Fruit fly (Drosophila melanogaster): ENCODE results near the gene CG42583.

Gene CG42583

dm6 chrX:20158491-20158890, 18.9 kb downstream of the CG42583 start:
- TF ChIP-seq Hr4 (GFP tag; optimal IDR thresholded peaks at IDR 0.05) = no peak
- TF ChIP-seq Ets96B (tag; optimal IDR thresholded peaks at IDR 0.05) = no peak
- TF ChIP-seq Lpt (GFP tag; optimal IDR thresholded peaks at IDR 0.05) = no peak

DNA sequence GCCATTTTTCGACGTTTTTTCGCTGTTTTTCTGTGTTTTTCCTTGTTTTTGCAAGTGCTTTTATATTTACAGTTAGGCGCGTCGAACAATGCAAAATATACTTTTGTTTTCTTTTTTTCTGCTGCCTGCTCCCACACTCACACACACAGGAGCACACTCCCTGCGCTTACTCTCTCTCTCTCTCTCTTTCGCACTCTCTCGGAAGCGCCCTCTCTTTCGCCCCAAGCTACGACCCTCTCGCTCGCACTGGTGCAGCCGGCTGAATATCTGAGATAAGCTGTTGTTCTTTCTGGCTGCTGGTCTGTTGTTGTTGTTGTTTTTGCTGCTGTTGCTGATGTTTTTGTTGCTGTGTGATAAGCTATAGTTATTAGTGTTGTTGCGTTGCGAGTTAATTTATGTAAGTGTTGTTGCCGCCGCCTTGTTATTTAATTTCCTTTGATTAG, 19.4 kb downstream of the CG42583 start:
- TF ChIP-seq acj6 (GFP tag; optimal IDR thresholded peaks at IDR 0.05) (no peak), spab (GFP tag; optimal IDR thresholded peaks at IDR 0.05) (no peak), CG11762 (GFP tag; optimal IDR thresholded peaks at IDR 0.05; ENCODE audit: insufficient read depth) (no peak), CG8319 (GFP tag; optimal IDR thresholded peaks at IDR 0.05) (no peak), Eip93F (GFP tag; optimal IDR thresholded peaks at IDR 0.05) (no peak), OdsH (GFP tag; optimal IDR thresholded peaks at IDR 0.05) (no peak), dsx (GFP tag; optimal IDR thresholded peaks at IDR 0.05; ENCODE audit: poor library complexity, severe bottlenecking) (peak; percentile 40), Hr4 (GFP tag; optimal IDR thresholded peaks at IDR 0.05) (no peak), CG6854 (GFP tag; optimal IDR thresholded peaks at IDR 0.05) (no peak), Met (GFP tag; optimal IDR thresholded peaks at IDR 0.05) (no peak), Blimp-1 (GFP tag; optimal IDR thresholded peaks at IDR 0.05) (peak; percentile 16), Gug (GFP tag; IDR thresholded peaks at IDR 0.05) (peak; percentile 39), Sox102F (GFP tag; optimal IDR thresholded peaks at IDR 0.05) (no peak), Sox15 (GFP tag; optimal IDR thresholded peaks at IDR 0.05) (no peak), net (GFP tag; optimal IDR thresholded peaks at IDR 0.05) (peak; percentile 26), Smox (GFP tag; optimal IDR thresholded peaks at IDR 0.05) (no peak), CG4318 (GFP tag; optimal IDR thresholded peaks at IDR 0.05) (no peak), CG3032 (tag; optimal IDR thresholded peaks at IDR 0.05) (peak; percentile 7), CG6808 (GFP tag; optimal IDR thresholded peaks at IDR 0.05) (peak; percentile 18), CG34406 (GFP tag; optimal IDR thresholded peaks at IDR 0.05) (peak; percentile 19), Hr39 (GFP tag; optimal IDR thresholded peaks at IDR 0.05) (no peak), Lpt (GFP tag; optimal IDR thresholded peaks at IDR 0.05) (peak; percentile 15), svp (GFP tag) (no peak), topi (GFP tag; optimal IDR thresholded peaks at IDR 0.05) (peak; percentile 46), dac (GFP tag; optimal IDR thresholded peaks at IDR 0.05) (peak; percentile 34), fkh (GFP tag; optimal IDR thresholded peaks at IDR 0.05) (peak; percentile 28), ss (GFP tag; optimal IDR thresholded peaks at IDR 0.05) (peak; percentile 38 to 70), vri (GFP tag; optimal IDR thresholded peaks at IDR 0.05) (peak; percentile 63), Sox14 (GFP tag; optimal IDR thresholded peaks at IDR 0.05) (peak; percentile 67), salr (GFP tag; optimal IDR thresholded peaks at IDR 0.05) (peak in 1 of 2 experiments; percentile 16), CG11902 (GFP tag; optimal IDR thresholded peaks at IDR 0.05) (no peak), lz (GFP tag; optimal IDR thresholded peaks at IDR 0.05) (no peak), Eip78C (GFP tag) (peak; percentile 52), esn (GFP tag; optimal IDR thresholded peaks at IDR 0.05) (no peak), CG8632 (GFP tag; optimal IDR thresholded peaks at IDR 0.05) (peak; percentile 12), CG11294 (GFP tag; IDR thresholded peaks at IDR 0.05) (no peak), pdm3 (GFP tag; optimal IDR thresholded peaks at IDR 0.05) (no peak), CG8119 (GFP tag; IDR thresholded peaks at IDR 0.05) (peak; percentile 47; the same call in 1 of the 3 replicates), CG9139 (GFP tag; optimal IDR thresholded peaks at IDR 0.05) (peak; percentile 32), CG32006 (GFP tag; optimal IDR thresholded peaks at IDR 0.05) (peak; percentile 28), eg (GFP tag; IDR thresholded peaks at IDR 0.05) (peak; percentile 75), Ets96B (tag; optimal IDR thresholded peaks at IDR 0.05) (peak; percentile 29), CG15336 (GFP tag; IDR thresholded peaks at IDR 0.05) (peak; percentile 43; the same call in 1 of the 2 replicates), Eip75B (GFP tag; optimal IDR thresholded peaks at IDR 0.05) (peak; percentile 28), CG3919 (GFP tag; optimal IDR thresholded peaks at IDR 0.05) (no peak), CG10669 (GFP tag; optimal IDR thresholded peaks at IDR 0.05) (peak; percentile 23), CG31627 (GFP tag; optimal IDR thresholded peaks at IDR 0.05) (no peak), CG1621 (tag; optimal IDR thresholded peaks at IDR 0.05) (peak; percentile 21), cyc (GFP tag; optimal IDR thresholded peaks at IDR 0.05) (no peak), Ets21C (GFP tag; optimal IDR thresholded peaks at IDR 0.05) (no peak)
